Fruit fly (Drosophila melanogaster) whole organism: ENCODE measurements around the gene RhoGDI.

Experiments used
- CG8478 ChIP-seq: fragments of >200 bp; optimal IDR thresholded peaks from 2 replicates; lab custom pipeline; 2018; ENCODE audit warnings: inconsistent platforms
- Dll ChIP-seq: fragments of >200 bp; optimal IDR thresholded peaks from 2 replicates; lab custom pipeline; 2017
- EcR ChIP-seq, 2 experiments: fragments of >200 bp; optimal IDR thresholded peaks; 2 replicates each; lab custom pipeline; 2017; ENCODE audit warnings: missing biosample characterization in 2 of 2, missing genetic modification characterization in 2 of 2, missing genetic modification reagents in 2 of 2
- pan ChIP-seq: fragments of >200 bp; optimal IDR thresholded peaks from 2 replicates; lab custom pipeline; 2017
- psq ChIP-seq: fragments of >200 bp; optimal IDR thresholded peaks from 2 replicates; lab custom pipeline; 2017
- usp ChIP-seq: fragments of >200 bp; optimal IDR thresholded peaks from 2 replicates; lab custom pipeline; 2017; ENCODE audit warnings: missing biosample characterization, missing genetic modification characterization, mixed read lengths

Gene RhoGDI

dm6 chr3L:19928435-19929011 lies at the start of gene RhoGDI, which contains the start of gene CG8004:
TSS of gene RhoGDI (plus strand) at chr3L:19928743.
TSS of gene CG8004 (minus strand) at chr3L:19928508.
- TF ChIP-seq Dll (lab: Kevin White, UChicago) (no peak), usp (GFP tag; lab: Kevin White, UChicago) (no peak), pan (lab: Kevin White, UChicago) (no peak), CG8478 (lab: Kevin White, UChicago) (no peak), EcR (GFP tag; optimal IDR thresholded peaks at IDR 0.05; lab: Kevin White, UChicago) (no peak), psq (no peak)

dm6 chr3L:19895556-19895995 lies 33.0 kb upstream of the RhoGDI start:
- TF ChIP-seq Dll (lab: Kevin White, UChicago) = peak; percentile 55
- TF ChIP-seq EcR (GFP tag; optimal IDR thresholded peaks at IDR 0.05; lab: Kevin White, UChicago) = no peak
- TF ChIP-seq psq = no peak
- TF ChIP-seq pan (lab: Kevin White, UChicago) = no peak
- TF ChIP-seq CG8478 (lab: Kevin White, UChicago) = peak; percentile 99

- TF ChIP-seq Dll (lab: Kevin White, UChicago) = peak; percentile 27
- no peak for TF ChIP-seq pan (lab: Kevin White, UChicago)
- no peak for TF ChIP-seq EcR (GFP tag; optimal IDR thresholded peaks at IDR 0.05; lab: Kevin White, UChicago)
- no peak for TF ChIP-seq usp (GFP tag; lab: Kevin White, UChicago)
- no peak for TF ChIP-seq psq
Observed at dm6 chr3L:19896280-19896891, 32.2 kb upstream of the RhoGDI start.

dm6 chr3L:19896892-19897684 lies 31.5 kb upstream of the RhoGDI start:
- TF ChIP-seq psq = no peak
- TF ChIP-seq EcR (GFP tag; optimal IDR thresholded peaks at IDR 0.05; lab: Kevin White, UChicago) = no peak
- TF ChIP-seq Dll (lab: Kevin White, UChicago) = no peak
- no peak for TF ChIP-seq CG8478 (lab: Kevin White, UChicago)
- TF ChIP-seq pan (lab: Kevin White, UChicago) = peak; percentile 34

- TF ChIP-seq pan (lab: Kevin White, UChicago) (no peak), Dll (lab: Kevin White, UChicago) (no peak), usp (GFP tag; lab: Kevin White, UChicago) (no peak), CG8478 (lab: Kevin White, UChicago) (no peak), psq (no peak), EcR (GFP tag; optimal IDR thresholded peaks at IDR 0.05; lab: Kevin White, UChicago) (no peak)
Observed at dm6 chr3L:19897685-19898009, 30.9 kb upstream of the RhoGDI start.

- no peak for TF ChIP-seq usp (GFP tag; lab: Kevin White, UChicago)
- TF ChIP-seq Dll (lab: Kevin White, UChicago) = no peak
- TF ChIP-seq CG8478 (lab: Kevin White, UChicago) = no peak
- TF ChIP-seq EcR (GFP tag; optimal IDR thresholded peaks at IDR 0.05; lab: Kevin White, UChicago) = no peak
- TF ChIP-seq pan (lab: Kevin White, UChicago) = peak; percentile 56
- TF ChIP-seq psq = no peak
Observed at dm6 chr3L:19898547-19899282, 29.8 kb upstream of the RhoGDI start.

dm6 chr3L:19899308-19899927 lies 29.1 kb upstream of the RhoGDI start:
- TF ChIP-seq CG8478 (lab: Kevin White, UChicago) (no peak), Dll (lab: Kevin White, UChicago) (no peak), pan (lab: Kevin White, UChicago) (no peak), usp (GFP tag; lab: Kevin White, UChicago) (no peak), EcR (GFP tag; optimal IDR thresholded peaks at IDR 0.05; lab: Kevin White, UChicago) (no peak), psq (no peak)

- TF ChIP-seq psq (no peak), pan (lab: Kevin White, UChicago) (no peak), Dll (lab: Kevin White, UChicago) (no peak), usp (GFP tag; lab: Kevin White, UChicago) (no peak), CG8478 (lab: Kevin White, UChicago) (no peak), EcR (GFP tag; optimal IDR thresholded peaks at IDR 0.05; lab: Kevin White, UChicago) (no peak)
Observed at dm6 chr3L:19900184-19901089, 28.1 kb upstream of the RhoGDI start.

- no peak for TF ChIP-seq usp (GFP tag; lab: Kevin White, UChicago)
- TF ChIP-seq pan (lab: Kevin White, UChicago) = no peak
- no peak for TF ChIP-seq CG8478 (lab: Kevin White, UChicago)
- no peak for TF ChIP-seq Dll (lab: Kevin White, UChicago)
- no peak for TF ChIP-seq psq
- TF ChIP-seq EcR (GFP tag; optimal IDR thresholded peaks at IDR 0.05; lab: Kevin White, UChicago) = no peak
Observed at dm6 chr3L:19901486-19902255, 26.9 kb upstream of the RhoGDI start.
